Worm (Caenorhabditis elegans) whole organism, L3 larva: ENCODE measurements around the gene fbxb-7.

Source experiments
- ZK546.5 ChIP-seq: sonication (generic microtip); optimal IDR thresholded peaks from 2 replicates; lab custom pipeline; 2017; ENCODE audit warnings: missing biosample characterization, missing genetic modification characterization
- ama-1 ChIP-seq: fragments of 150-350 bp; optimal IDR thresholded peaks from 2 replicates; lab custom pipeline; 2018
- ceh-16 ChIP-seq: sonication (generic microtip); optimal IDR thresholded peaks from 2 replicates; lab custom pipeline; 2017; ENCODE audit warnings: missing biosample characterization, missing genetic modification characterization
- ceh-9 ChIP-seq: sonication (generic microtip); optimal IDR thresholded peaks from 2 replicates; lab custom pipeline; 2018; ENCODE audit warnings: missing biosample characterization, missing genetic modification characterization
- nhr-237 ChIP-seq: fragments of 150-350 bp; optimal IDR thresholded peaks from 2 replicates; lab custom pipeline; 2014; ENCODE audit warnings: missing biosample characterization, missing genetic modification characterization
- nhr-28 ChIP-seq: fragments of 150-350 bp; optimal IDR thresholded peaks from 2 replicates; lab custom pipeline; 2014; ENCODE audit warnings: missing biosample characterization, missing genetic modification characterization
- nhr-77 ChIP-seq: fragments of 150-350 bp; optimal IDR thresholded peaks from 2 replicates; lab custom pipeline; 2014; ENCODE audit warnings: missing biosample characterization, missing genetic modification characterization
- unc-39 ChIP-seq: sonication (generic microtip); optimal IDR thresholded peaks from 4 replicates; lab custom pipeline; 2017; ENCODE audit warnings: missing biosample characterization, missing genetic modification characterization
- unc-62 ChIP-seq: fragments of 150-350 bp; sonication (generic microtip); optimal IDR thresholded peaks from 4 replicates; lab custom pipeline; 2014; ENCODE audit warnings: missing biosample characterization, missing genetic modification reagents, missing genetic modification characterization
- zag-1 ChIP-seq: fragments of 150-350 bp; optimal IDR thresholded peaks from 2 replicates; lab custom pipeline; 2014; ENCODE audit warnings: missing biosample characterization, missing genetic modification characterization

DNA sequence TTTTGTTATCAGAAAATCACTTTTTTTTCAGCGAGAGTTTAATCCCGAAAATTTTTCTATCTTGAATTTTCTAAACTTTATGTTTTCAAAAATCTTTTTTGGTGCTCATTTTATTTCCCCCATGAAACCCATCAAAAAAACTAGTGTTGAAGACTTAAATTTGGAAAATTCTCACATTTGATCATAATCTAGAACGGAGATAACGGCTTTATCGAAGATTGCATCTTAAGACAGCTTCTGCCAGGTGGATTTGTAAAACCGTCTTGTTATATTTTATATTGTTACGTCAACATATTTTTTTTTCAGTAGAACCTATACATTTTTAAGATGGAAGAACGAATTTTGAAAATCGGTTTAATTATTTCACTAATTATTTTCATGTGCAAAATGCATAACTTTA is 37.7 kb downstream of the fbxb-7 start, which contains the start of gene T27C5.12:
- TF ChIP-seq unc-39 (tag; lab: Kevin White, UChicago) (no peak), ZK546.5 (tag; lab: Kevin White, UChicago) (no peak), nhr-237 (tag; lab: Kevin White, UChicago) (no peak), nhr-28 (tag; lab: Kevin White, UChicago) (no peak), unc-62 (GFP tag; lab: Kevin White, UChicago) (no peak), nhr-77 (tag; lab: Kevin White, UChicago) (no peak), ceh-9 (tag; lab: Kevin White, UChicago) (no peak), ama-1 (lab: Kevin White, UChicago) (no peak), ceh-16 (no peak), zag-1 (tag; lab: Kevin White, UChicago) (no peak)
